Fruit fly (Drosophila melanogaster) whole organism, embryonic: ENCODE results near the gene AcCoAS.
A peak's percentile ranks its signal among the peaks of the same experiment; 100 is the strongest.

Experiments used
- CG1024 ChIP-seq: fragments of 200-800 bp; sonication (Bioruptor generic); IDR thresholded peaks from 2 replicates; pipeline ENCODE4 v1.3.6; 2022; ENCODE audit warnings: missing biosample characterization, missing genetic modification characterization
- CG12155 ChIP-seq: fragments of 200-800 bp; sonication (Bioruptor generic); optimal IDR thresholded peaks from 3 replicates; lab custom pipeline; 2016; ENCODE audit warnings: missing biosample characterization, missing genetic modification characterization
- CG12219 ChIP-seq: fragments of 200-800 bp; sonication (Bioruptor generic); optimal IDR thresholded peaks from 3 replicates; lab custom pipeline; 2018; ENCODE audit warnings: missing biosample characterization, mild to moderate bottlenecking, missing genetic modification characterization
- CG1233 ChIP-seq: fragments of 200-800 bp; sonication (Bioruptor generic); optimal IDR thresholded peaks from 4 replicates; lab custom pipeline; 2018; ENCODE audit warnings: missing biosample characterization, mild to moderate bottlenecking, missing genetic modification characterization
- CG12391 ChIP-seq: fragments of 200-800 bp; sonication (Bioruptor generic); optimal IDR thresholded peaks from 3 replicates; lab custom pipeline; 2018; ENCODE audit warnings: missing biosample characterization, mild to moderate bottlenecking, missing genetic modification characterization, moderate library complexity
- CG13775 ChIP-seq: fragments of 200-800 bp; sonication (Bioruptor generic); optimal IDR thresholded peaks from 3 replicates; lab custom pipeline; 2017; ENCODE audit warnings: missing biosample characterization, mild to moderate bottlenecking, missing genetic modification characterization
- CG15011 ChIP-seq: fragments of 200-800 bp; sonication (Bioruptor generic); optimal IDR thresholded peaks from 3 replicates; lab custom pipeline; 2018; ENCODE audit warnings: missing biosample characterization, mild to moderate bottlenecking, missing genetic modification characterization
- CG17359 ChIP-seq: fragments of 200-800 bp; sonication (Bioruptor generic); optimal IDR thresholded peaks from 3 replicates; lab custom pipeline; 2018; ENCODE audit warnings: missing biosample characterization, mild to moderate bottlenecking, missing genetic modification characterization, moderate library complexity
- CG17912 ChIP-seq: fragments of 200-800 bp; sonication (Bioruptor generic); optimal IDR thresholded peaks from 2 replicates; lab custom pipeline; 2018; ENCODE audit warnings: missing biosample characterization, mild to moderate bottlenecking, missing genetic modification characterization
- CG1832 ChIP-seq: fragments of 200-800 bp; sonication (Bioruptor generic); optimal IDR thresholded peaks from 2 replicates; lab custom pipeline; 2017; ENCODE audit warnings: missing biosample characterization, mild to moderate bottlenecking, missing genetic modification characterization, inconsistent platforms
- CG2202 ChIP-seq: fragments of 200-800 bp; sonication (Bioruptor generic); optimal IDR thresholded peaks from 2 replicates; lab custom pipeline; 2018; ENCODE audit warnings: missing biosample characterization, mild to moderate bottlenecking, missing genetic modification characterization
- CG32772 ChIP-seq: fragments of 200-800 bp; sonication (Bioruptor generic); IDR thresholded peaks from 2 replicates; pipeline ENCODE4 v1.3.6; 2022; ENCODE audit warnings: missing biosample characterization, missing genetic modification characterization
- CG3281 ChIP-seq: fragments of 200-800 bp; sonication (Bioruptor generic); optimal IDR thresholded peaks from 3 replicates; lab custom pipeline; 2017; ENCODE audit warnings: missing biosample characterization, mild to moderate bottlenecking, missing genetic modification characterization
- CG4424 ChIP-seq: fragments of 200-800 bp; sonication (Bioruptor generic); optimal IDR thresholded peaks from 3 replicates; lab custom pipeline; 2016; ENCODE audit warnings: missing biosample characterization, missing genetic modification characterization
- CG4617 ChIP-seq: fragments of 200-800 bp; sonication (Bioruptor generic); optimal IDR thresholded peaks from 3 replicates; lab custom pipeline; 2016; ENCODE audit warnings: missing biosample characterization, missing genetic modification characterization, borderline replicate concordance
- CG6813 ChIP-seq: fragments of 200-800 bp; sonication (Bioruptor generic); optimal IDR thresholded peaks from 2 replicates; lab custom pipeline; 2017; ENCODE audit warnings: missing biosample characterization, missing genetic modification characterization, mild to moderate bottlenecking, moderate library complexity, missing genetic modification reagents
- CG7372 ChIP-seq: fragments of 200-800 bp; sonication (Bioruptor generic); IDR thresholded peaks from 2 replicates; pipeline ENCODE4 v1.3.6; 2022; ENCODE audit warnings: missing biosample characterization, missing genetic modification characterization
- CG7987 ChIP-seq: fragments of 200-800 bp; sonication (Bioruptor generic); optimal IDR thresholded peaks from 2 replicates; lab custom pipeline; 2018; ENCODE audit warnings: missing biosample characterization, mild to moderate bottlenecking, missing genetic modification characterization, moderate library complexity
- CG8359 ChIP-seq: fragments of 200-800 bp; sonication (Bioruptor generic); optimal IDR thresholded peaks from 2 replicates; lab custom pipeline; 2017; ENCODE audit warnings: missing biosample characterization, mild to moderate bottlenecking, missing genetic modification characterization, borderline replicate concordance
- Dad ChIP-seq: fragments of 200-800 bp; sonication (Bioruptor generic); optimal IDR thresholded peaks from 3 replicates; lab custom pipeline; 2016; ENCODE audit warnings: missing biosample characterization, missing genetic modification characterization
- Dek ChIP-seq: fragments of 200-800 bp; sonication (Bioruptor generic); optimal IDR thresholded peaks from 3 replicates; lab custom pipeline; 2019; ENCODE audit warnings: missing biosample characterization, mild to moderate bottlenecking, missing genetic modification characterization, moderate library complexity
- ERR ChIP-seq: fragments of 200-800 bp; sonication (Bioruptor generic); optimal IDR thresholded peaks from 2 replicates; lab custom pipeline; 2016; ENCODE audit warnings: missing biosample characterization, missing genetic modification characterization
- Gsc ChIP-seq: fragments of 200-800 bp; sonication (Bioruptor generic); IDR thresholded peaks from 2 replicates; pipeline ENCODE4 v1.3.6; 2022; ENCODE audit warnings: missing biosample characterization, missing genetic modification characterization
- H15 ChIP-seq: fragments of 200-800 bp; sonication (Bioruptor generic); IDR thresholded peaks from 3 replicates; pipeline ENCODE4 v1.3.6; 2022; ENCODE audit warnings: missing biosample characterization, missing genetic modification characterization
- PHDP ChIP-seq: fragments of 200-800 bp; sonication (Bioruptor generic); optimal IDR thresholded peaks from 3 replicates; lab custom pipeline; 2018; ENCODE audit warnings: missing biosample characterization, mild to moderate bottlenecking, missing genetic modification characterization, moderate library complexity
- Usf ChIP-seq: fragments of 200-800 bp; sonication (Bioruptor generic); optimal IDR thresholded peaks from 2 replicates; lab custom pipeline; 2017; ENCODE audit warnings: missing genotype, missing biosample characterization, missing genetic modification characterization
- Vsx1 ChIP-seq: fragments of 200-800 bp; sonication (Bioruptor generic); optimal IDR thresholded peaks from 2 replicates; lab custom pipeline; 2017; ENCODE audit warnings: missing biosample characterization, mild to moderate bottlenecking, missing genetic modification characterization, missing genetic modification reagents
- amos ChIP-seq: fragments of 200-800 bp; sonication (Bioruptor generic); IDR thresholded peaks from 2 replicates; pipeline ENCODE4 v1.3.6; 2022; ENCODE audit warnings: missing biosample characterization, missing genetic modification characterization; ENCODE audit not compliant: partially characterized antibody
- chinmo ChIP-seq: fragments of 200-800 bp; sonication (Bioruptor generic); IDR thresholded peaks from 4 replicates; pipeline ENCODE4 v1.3.6; 2022; ENCODE audit warnings: missing biosample characterization, missing genetic modification characterization; ENCODE audit not compliant: partially characterized antibody
- chn ChIP-seq: fragments of 200-800 bp; sonication (Bioruptor generic); optimal IDR thresholded peaks from 2 replicates; lab custom pipeline; 2016; ENCODE audit warnings: missing biosample characterization, missing genetic modification characterization
- crp ChIP-seq, 2 experiments: fragments of 200-800 bp; sonication (Bioruptor generic); optimal IDR thresholded peaks; 2 replicates in 1 of 2; 3 replicates in 1 of 2; lab custom pipeline; 2017; ENCODE audit warnings: missing biosample characterization in 2 of 2, missing genetic modification characterization in 2 of 2, mild to moderate bottlenecking in 1 of 2, moderate library complexity in 1 of 2
- fd96Cb ChIP-seq: fragments of 200-800 bp; sonication (Bioruptor generic); optimal IDR thresholded peaks from 2 replicates; lab custom pipeline; 2018; ENCODE audit warnings: missing biosample characterization, mild to moderate bottlenecking, missing genetic modification characterization, moderate library complexity
- grn ChIP-seq: fragments of 200-800 bp; sonication (Bioruptor generic); optimal IDR thresholded peaks from 3 replicates; lab custom pipeline; 2017; ENCODE audit warnings: missing biosample characterization, missing genetic modification characterization
- ham ChIP-seq: fragments of 200-800 bp; sonication (Bioruptor generic); IDR thresholded peaks from 2 replicates; pipeline ENCODE4 v1.3.6; 2022; ENCODE audit warnings: missing biosample characterization, missing genetic modification characterization
- her ChIP-seq: fragments of 200-800 bp; sonication (Bioruptor generic); optimal IDR thresholded peaks from 2 replicates; lab custom pipeline; 2016; ENCODE audit warnings: missing biosample characterization, missing genetic modification characterization
- insv ChIP-seq, 2 experiments: fragments of 200-800 bp; sonication (Bioruptor generic); optimal IDR thresholded peaks; 3 replicates each; lab custom pipeline; 2016 to 2018; ENCODE audit warnings: missing biosample characterization in 2 of 2, missing genetic modification characterization in 2 of 2
- kah ChIP-seq: fragments of 200-800 bp; sonication (Bioruptor generic); optimal IDR thresholded peaks from 2 replicates; lab custom pipeline; 2018; ENCODE audit warnings: missing biosample characterization, mild to moderate bottlenecking, missing genetic modification characterization
- mam ChIP-seq: fragments of 200-800 bp; sonication (Bioruptor generic); optimal IDR thresholded peaks from 3 replicates; lab custom pipeline; 2016; ENCODE audit warnings: missing biosample characterization, missing genetic modification characterization
- nerfin-1 ChIP-seq: fragments of 200-800 bp; sonication (Bioruptor generic); optimal IDR thresholded peaks from 3 replicates; lab custom pipeline; 2019; ENCODE audit warnings: missing biosample characterization, mild to moderate bottlenecking, missing genetic modification characterization, moderate library complexity
- otp ChIP-seq: fragments of 200-800 bp; sonication (Bioruptor generic); IDR thresholded peaks from 3 replicates; pipeline ENCODE4, ENCODE4 v1.3.6; 2022; ENCODE audit warnings: missing biosample characterization, missing genetic modification characterization
- pan ChIP-seq, 4 experiments: fragments of >200 bp in 3 of 4; fragments of 200-800 bp in 1 of 4; sonication (Bioruptor generic) in 1 of 4; optimal IDR thresholded peaks in 3 of 4; IDR thresholded peaks in 1 of 4; 2 replicates each; pipeline versions ENCODE4 v1.3.6 to Lab custom; 2017 to 2022; ENCODE audit warnings: missing biosample characterization in 2 of 4, missing genetic modification characterization in 2 of 4, mixed read lengths in 1 of 4
- pnt ChIP-seq: fragments of 200-800 bp; sonication (Bioruptor generic); optimal IDR thresholded peaks from 3 replicates; lab custom pipeline; 2016; ENCODE audit warnings: missing biosample characterization, missing genetic modification characterization
- prd ChIP-seq, 3 experiments: fragments of >200 bp in 2 of 3; fragments of 200-800 bp in 1 of 3; sonication (Bioruptor generic) in 1 of 3; optimal IDR thresholded peaks in 2 of 3; IDR thresholded peaks in 1 of 3; 2 replicates in 2 of 3; 3 replicates in 1 of 3; pipeline versions ENCODE4 v1.3.6 to Lab custom; 2017 to 2022; ENCODE audit warnings: missing biosample characterization in 1 of 3, missing genetic modification characterization in 1 of 3
- shn ChIP-seq: fragments of 200-800 bp; sonication (Bioruptor generic); optimal IDR thresholded peaks from 3 replicates; lab custom pipeline; 2016; ENCODE audit warnings: missing biosample characterization, missing genetic modification characterization
- z ChIP-seq: fragments of 200-800 bp; sonication (Bioruptor generic); IDR thresholded peaks from 3 replicates; pipeline ENCODE4 v1.3.6; 2022; ENCODE audit warnings: missing biosample characterization, missing genetic modification characterization

The AcCoAS gene

dm6 chr3L:21276296-21277257, 3.5 kb downstream of the AcCoAS start (continued):
- TF ChIP-seq Vsx1 = peak; percentile 55
- 0 out of 2 replicates have a peak, but pooled peaks have one; percentile 11 for TF ChIP-seq CG32772
- peak; percentile 11 for TF ChIP-seq Dek (tag; lab: Kevin White, UChicago)
- no peak for TF ChIP-seq CG2202 (tag; lab: Kevin White, UChicago)
- TF ChIP-seq ham (GFP tag; lab: Robert Waterston, UW) = no peak
- no peak for TF ChIP-seq pan (optimal IDR thresholded peaks at IDR 0.05; lab: Kevin White, UChicago)
- peak in 1 of 2 experiments; percentile 4 for TF ChIP-seq pan (GFP tag; optimal IDR thresholded peaks at IDR 0.05 in 1 of 2, IDR thresholded peaks at IDR 0.05 in 1 of 2)
- no peak for TF ChIP-seq Gsc (GFP tag; lab: Robert Waterston, UW)
- TF ChIP-seq CG1233 (GFP tag; lab: Kevin White, UChicago) = peak; percentile 45
- peak; percentile 75 for TF ChIP-seq CG13775 (GFP tag; lab: Kevin White, UChicago)
- peak; percentile 72 for TF ChIP-seq CG12391
- peak; percentile 68 for TF ChIP-seq pnt
- peak; percentile 52 for TF ChIP-seq CG4424 (GFP tag; lab: Kevin White, UChicago)
- peak; percentile 37 for TF ChIP-seq chn
- TF ChIP-seq amos (GFP tag; lab: Robert Waterston, UW) = 0 out of 2 replicates have a peak, but pooled peaks have one; percentile 22
- no peak for TF ChIP-seq ERR (GFP tag; lab: Kevin White, UChicago)
- TF ChIP-seq chinmo = 0 out of 4 replicates have a peak, but pooled peaks have one; percentile 39
- peak; percentile 2 for TF ChIP-seq kah (GFP tag; lab: Kevin White, UChicago)
- TF ChIP-seq CG1832 (GFP tag; lab: Kevin White, UChicago) = no peak
- peak; percentile 56 for TF ChIP-seq PHDP (tag; lab: Kevin White, UChicago)
- TF ChIP-seq CG12219 = peak; percentile 24
- peak; percentile 12 for TF ChIP-seq CG7987
- no peak for TF ChIP-seq CG4617
- peak; percentile 67 for TF ChIP-seq shn (GFP tag; lab: Kevin White, UChicago)
- TF ChIP-seq her (GFP tag; lab: Kevin White, UChicago) = peak; percentile 1
- peak; percentile 62 for TF ChIP-seq mam (GFP tag; lab: Kevin White, UChicago)
- peak; percentile 48 for TF ChIP-seq CG17359
- TF ChIP-seq grn (GFP tag; lab: Kevin White, UChicago) = peak; percentile 94
- peak; percentile 59 for TF ChIP-seq CG3281 (GFP tag; lab: Kevin White, UChicago)
- TF ChIP-seq CG15011 (GFP tag; lab: Kevin White, UChicago) = peak; percentile 43
- 0 out of 2 replicates have a peak, but pooled peaks have one; percentile 15 for TF ChIP-seq CG7372 (GFP tag; lab: Robert Waterston, UW)
- TF ChIP-seq Dad (GFP tag; lab: Kevin White, UChicago) = peak; percentile 29
- no peak for TF ChIP-seq prd (optimal IDR thresholded peaks at IDR 0.05; lab: Kevin White, UChicago)
- peak; percentile 66 for TF ChIP-seq prd (GFP tag; IDR thresholded peaks at IDR 0.05; lab: Robert Waterston, UW)
- peak; percentile 4 to 31 for TF ChIP-seq insv (GFP tag; optimal IDR thresholded peaks at IDR 0.05; lab: Kevin White, UChicago)
- TF ChIP-seq CG1024 (GFP tag; lab: Robert Waterston, UW) = no peak
- peak; percentile 86 for TF ChIP-seq z (GFP tag; lab: Robert Waterston, UW)
- peak; percentile 41 for TF ChIP-seq nerfin-1 (tag; lab: Kevin White, UChicago)
- peak; percentile 19 for TF ChIP-seq Usf (GFP tag; lab: Kevin White, UChicago)
- TF ChIP-seq H15 (GFP tag; lab: Robert Waterston, UW) = 0 out of 3 replicates have a peak, but pooled peaks have one; percentile 6
- TF ChIP-seq CG6813 (GFP tag; lab: Kevin White, UChicago) = no peak
- TF ChIP-seq otp (GFP tag; lab: Robert Waterston, UW) = 0 out of 3 replicates have a peak, but pooled peaks have one; percentile 28
- no peak for TF ChIP-seq CG17912
- TF ChIP-seq CG12155 (GFP tag; lab: Kevin White, UChicago) = no peak
- peak in 1 of 2 experiments; percentile 36 for TF ChIP-seq crp (GFP tag; optimal IDR thresholded peaks at IDR 0.05; lab: Kevin White, UChicago)
- peak; percentile 63 for TF ChIP-seq fd96Cb
- TF ChIP-seq CG8359 (GFP tag; lab: Kevin White, UChicago) = peak; percentile 29
